Fruit fly (Drosophila melanogaster) whole organism, prepupa: ENCODE data around the gene Pop2.

Experiments used
- CG10669 ChIP-seq: fragments of 200-800 bp; sonication (Bioruptor generic); optimal IDR thresholded peaks from 3 replicates; lab custom pipeline; 2018; ENCODE audit warnings: missing biosample characterization, mild to moderate bottlenecking, missing genetic modification characterization, moderate library complexity
- CG11294 ChIP-seq: fragments of 200-800 bp; sonication (Bioruptor generic); IDR thresholded peaks from 2 replicates; pipeline ENCODE4 v1.3.6; 2022; ENCODE audit warnings: missing biosample characterization, missing genetic modification characterization
- CG11762 ChIP-seq: fragments of 200-800 bp; sonication (Bioruptor generic); optimal IDR thresholded peaks from 3 replicates; lab custom pipeline; 2016; ENCODE audit warnings: missing biosample characterization, missing genetic modification characterization; ENCODE audit not compliant: insufficient read depth
- CG11902 ChIP-seq: fragments of 200-800 bp; sonication (Bioruptor generic); optimal IDR thresholded peaks from 3 replicates; lab custom pipeline; 2016; ENCODE audit warnings: missing biosample characterization, missing genetic modification characterization
- CG16779 ChIP-seq: fragments of 200-800 bp; sonication (Bioruptor generic); optimal IDR thresholded peaks from 3 replicates; lab custom pipeline; 2017; ENCODE audit warnings: missing biosample characterization, mild to moderate bottlenecking, missing genetic modification characterization
- CG3032 ChIP-seq: fragments of 200-800 bp; optimal IDR thresholded peaks from 2 replicates; lab custom pipeline; 2019; ENCODE audit warnings: missing biosample characterization, mild to moderate bottlenecking, missing genetic modification characterization, moderate library complexity
- CG31627 ChIP-seq: fragments of 200-800 bp; sonication (Bioruptor generic); optimal IDR thresholded peaks from 3 replicates; lab custom pipeline; 2016; ENCODE audit warnings: missing biosample characterization, missing genetic modification characterization
- CG32006 ChIP-seq: fragments of 200-800 bp; sonication (Bioruptor generic); optimal IDR thresholded peaks from 3 replicates; lab custom pipeline; 2017; ENCODE audit warnings: missing biosample characterization, mild to moderate bottlenecking, missing genetic modification characterization
- CG34406 ChIP-seq: fragments of 200-800 bp; sonication (Bioruptor generic); optimal IDR thresholded peaks from 3 replicates; lab custom pipeline; 2016; ENCODE audit warnings: missing biosample characterization, missing genetic modification characterization
- CG4318 ChIP-seq: fragments of 200-800 bp; sonication (Bioruptor generic); optimal IDR thresholded peaks from 3 replicates; lab custom pipeline; 2017; ENCODE audit warnings: missing biosample characterization, mild to moderate bottlenecking, missing genetic modification characterization
- CG6163 ChIP-seq: fragments of 200-800 bp; sonication (Bioruptor generic); IDR thresholded peaks from 3 replicates; pipeline ENCODE4 v1.3.6; 2022; ENCODE audit warnings: missing biosample characterization, missing genetic modification characterization
- CG6276 ChIP-seq: fragments of 200-800 bp; sonication (Bioruptor generic); optimal IDR thresholded peaks from 2 replicates; lab custom pipeline; 2017; ENCODE audit warnings: missing biosample characterization, mild to moderate bottlenecking, missing genetic modification characterization
- CG6792 ChIP-seq: fragments of 200-800 bp; sonication (Bioruptor generic); optimal IDR thresholded peaks from 3 replicates; lab custom pipeline; 2016; ENCODE audit warnings: missing biosample characterization, missing genetic modification characterization
- CG6808 ChIP-seq: fragments of 200-800 bp; sonication (Bioruptor generic); optimal IDR thresholded peaks from 3 replicates; lab custom pipeline; 2017; ENCODE audit warnings: missing biosample characterization, missing genetic modification characterization, mild to moderate bottlenecking, moderate library complexity, missing genetic modification reagents
- CG6854 ChIP-seq: fragments of 200-800 bp; sonication (Bioruptor generic); optimal IDR thresholded peaks from 2 replicates; lab custom pipeline; 2017; ENCODE audit warnings: missing biosample characterization, mild to moderate bottlenecking, missing genetic modification characterization
- CG7368 ChIP-seq: fragments of 200-800 bp; sonication (Bioruptor generic); optimal IDR thresholded peaks from 3 replicates; lab custom pipeline; 2016; ENCODE audit warnings: missing biosample characterization, missing genetic modification characterization
- CG8119 ChIP-seq: fragments of 200-800 bp; sonication (Bioruptor generic); IDR thresholded peaks from 3 replicates; pipeline ENCODE4 v1.3.6; 2022; ENCODE audit warnings: missing biosample characterization, missing genetic modification characterization
- CG8319 ChIP-seq: fragments of 200-800 bp; sonication (Bioruptor generic); optimal IDR thresholded peaks from 3 replicates; lab custom pipeline; 2016; ENCODE audit warnings: missing biosample characterization, missing genetic modification characterization
- CG8632 ChIP-seq: fragments of 200-800 bp; sonication (Bioruptor generic); optimal IDR thresholded peaks from 3 replicates; lab custom pipeline; 2016; ENCODE audit warnings: missing biosample characterization, missing genetic modification characterization
- CG9139 ChIP-seq: fragments of 200-800 bp; sonication (Bioruptor generic); optimal IDR thresholded peaks from 3 replicates; lab custom pipeline; 2017; ENCODE audit warnings: missing biosample characterization, mild to moderate bottlenecking, missing genetic modification characterization
- Eip75B ChIP-seq: fragments of 200-800 bp; sonication (Bioruptor generic); optimal IDR thresholded peaks from 3 replicates; lab custom pipeline; 2016; ENCODE audit warnings: missing biosample characterization, missing genetic modification characterization
- Eip78C ChIP-seq: fragments of 200-800 bp; sonication (Bioruptor generic); peaks from one replicate; lab custom pipeline; 2016; ENCODE audit warnings: missing biosample characterization, missing genetic modification characterization
- Eip93F ChIP-seq: fragments of 200-800 bp; sonication (Bioruptor generic); optimal IDR thresholded peaks from 2 replicates; lab custom pipeline; 2016; ENCODE audit warnings: missing biosample characterization, mild to moderate bottlenecking, missing genetic modification characterization
- Ets21C ChIP-seq: fragments of 200-800 bp; sonication (Bioruptor generic); optimal IDR thresholded peaks from 3 replicates; lab custom pipeline; 2016; ENCODE audit warnings: missing biosample characterization, missing genetic modification characterization
- Ets96B ChIP-seq: fragments of 200-800 bp; optimal IDR thresholded peaks from 2 replicates; lab custom pipeline; 2019; ENCODE audit warnings: missing biosample characterization, mild to moderate bottlenecking, missing genetic modification characterization, moderate library complexity
- Hr38 ChIP-seq: sonication (Bioruptor generic); optimal IDR thresholded peaks from 2 replicates; lab custom pipeline; 2016; ENCODE audit warnings: missing biosample characterization, missing genetic modification characterization
- Hr39 ChIP-seq: fragments of 200-800 bp; sonication (Bioruptor generic); optimal IDR thresholded peaks from 2 replicates; lab custom pipeline; 2016; ENCODE audit warnings: missing biosample characterization, missing genetic modification characterization
- Lpt ChIP-seq: fragments of 200-800 bp; sonication (Bioruptor generic); optimal IDR thresholded peaks from 3 replicates; lab custom pipeline; 2016; ENCODE audit warnings: missing biosample characterization, missing genetic modification characterization
- Met ChIP-seq: fragments of 200-800 bp; sonication (Bioruptor generic); optimal IDR thresholded peaks from 3 replicates; lab custom pipeline; 2016; ENCODE audit warnings: missing biosample characterization, missing genetic modification characterization
- OdsH ChIP-seq: fragments of 200-800 bp; sonication (Bioruptor generic); optimal IDR thresholded peaks from 3 replicates; lab custom pipeline; 2016; ENCODE audit warnings: missing biosample characterization, missing genetic modification characterization
- Smox ChIP-seq: fragments of 200-800 bp; sonication (Bioruptor generic); optimal IDR thresholded peaks from 3 replicates; lab custom pipeline; 2016; ENCODE audit warnings: missing biosample characterization, missing genetic modification characterization
- Sox15 ChIP-seq: fragments of 200-800 bp; sonication (Bioruptor generic); optimal IDR thresholded peaks from 3 replicates; lab custom pipeline; 2016; ENCODE audit warnings: missing biosample characterization, missing genetic modification characterization
- eg ChIP-seq: fragments of 200-800 bp; sonication (Bioruptor generic); IDR thresholded peaks from 3 replicates; pipeline ENCODE4 v1.3.6; 2022; ENCODE audit warnings: missing biosample characterization, missing genetic modification characterization
- esn ChIP-seq: fragments of 200-800 bp; sonication (Bioruptor generic); optimal IDR thresholded peaks from 2 replicates; lab custom pipeline; 2016; ENCODE audit warnings: missing biosample characterization, mild to moderate bottlenecking, missing genetic modification characterization, moderate library complexity
- fd85E ChIP-seq: fragments of 200-800 bp; sonication (Bioruptor generic); optimal IDR thresholded peaks from 3 replicates; lab custom pipeline; 2016; ENCODE audit warnings: missing biosample characterization, missing genetic modification characterization
- lz ChIP-seq: fragments of 200-800 bp; sonication (Bioruptor generic); optimal IDR thresholded peaks from 3 replicates; lab custom pipeline; 2016; ENCODE audit warnings: missing biosample characterization, missing genetic modification characterization
- net ChIP-seq: fragments of 200-800 bp; sonication (Bioruptor generic); optimal IDR thresholded peaks from 3 replicates; lab custom pipeline; 2016; ENCODE audit warnings: missing biosample characterization, missing genetic modification characterization
- pdm3 ChIP-seq: fragments of 200-800 bp; sonication (Bioruptor generic); optimal IDR thresholded peaks from 3 replicates; lab custom pipeline; 2016; ENCODE audit warnings: missing biosample characterization, missing genetic modification characterization
- salr ChIP-seq, 2 experiments: fragments of 200-800 bp; sonication (Bioruptor generic); optimal IDR thresholded peaks; 3 replicates each; lab custom pipeline; 2016 to 2018; ENCODE audit warnings: missing biosample characterization in 2 of 2, missing genetic modification characterization in 2 of 2, mild to moderate bottlenecking in 1 of 2
- spab ChIP-seq: fragments of 200-800 bp; sonication (Bioruptor generic); optimal IDR thresholded peaks from 2 replicates; lab custom pipeline; 2017; ENCODE audit warnings: missing biosample characterization, mild to moderate bottlenecking, missing genetic modification characterization, missing genetic modification reagents
- ss ChIP-seq, 2 experiments: fragments of 200-800 bp; sonication (Bioruptor generic); optimal IDR thresholded peaks; 2 replicates in 1 of 2; 3 replicates in 1 of 2; lab custom pipeline; 2017 to 2018; ENCODE audit warnings: mild to moderate bottlenecking in 2 of 2, missing biosample characterization in 2 of 2, missing genetic modification characterization in 2 of 2, moderate library complexity in 1 of 2
- svp ChIP-seq: fragments of 200-800 bp; sonication (Bioruptor generic); peaks from one replicate; lab custom pipeline; 2016; ENCODE audit warnings: missing biosample characterization, missing genetic modification characterization
- topi ChIP-seq: fragments of 200-800 bp; sonication (Bioruptor generic); optimal IDR thresholded peaks from 3 replicates; lab custom pipeline; 2016; ENCODE audit warnings: missing biosample characterization, missing genetic modification characterization

The Pop2 gene

DNA sequence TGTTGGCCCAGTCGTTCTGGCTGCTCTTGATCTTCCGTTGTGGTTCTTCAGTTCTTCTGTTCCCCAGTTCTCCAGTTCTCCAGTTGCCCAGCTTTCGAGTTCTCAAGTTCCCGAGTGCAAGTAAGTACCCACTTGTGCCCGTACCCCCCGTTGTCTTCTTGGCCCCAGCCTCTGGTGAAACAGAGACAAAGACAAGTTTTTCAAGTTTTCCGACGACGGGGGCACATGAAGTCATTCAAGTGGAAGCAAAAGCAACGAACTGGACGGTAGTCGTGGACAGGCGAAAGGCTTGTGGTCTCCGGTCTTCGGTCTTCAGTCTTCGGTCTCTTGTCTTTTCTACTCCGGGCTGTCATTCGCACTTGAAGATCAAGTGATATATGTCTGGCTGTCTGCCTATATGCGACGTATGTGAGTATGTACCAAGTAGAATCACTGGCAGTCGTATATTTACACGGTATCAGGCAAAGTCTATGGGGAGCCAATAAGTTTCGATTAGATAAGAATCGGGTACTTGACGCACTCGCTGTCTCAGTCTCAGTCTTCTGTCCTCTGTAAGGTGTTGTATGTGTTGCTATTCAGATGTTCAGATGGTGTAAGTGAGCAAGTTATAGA lies 37.7 kb upstream of the Pop2 start (continued):
- TF ChIP-seq CG31627 (GFP tag; lab: Kevin White, UChicago) = no peak
- TF ChIP-seq CG16779 (tag; lab: Kevin White, UChicago) = no peak
- no peak for TF ChIP-seq Hr39 (GFP tag; lab: Kevin White, UChicago)
- peak; percentile 14 for TF ChIP-seq spab (GFP tag; lab: Kevin White, UChicago)
- no peak for TF ChIP-seq net (GFP tag; lab: Kevin White, UChicago)
- TF ChIP-seq CG34406 (GFP tag; lab: Kevin White, UChicago) = peak; percentile 1
- TF ChIP-seq esn (GFP tag; lab: Kevin White, UChicago) = peak; percentile 25
- TF ChIP-seq Met = no peak
- TF ChIP-seq Eip75B (GFP tag; lab: Kevin White, UChicago) = peak; percentile 48
- no peak for TF ChIP-seq topi (GFP tag; lab: Kevin White, UChicago)
- TF ChIP-seq CG8319 (GFP tag; lab: Kevin White, UChicago) = no peak
- no peak for TF ChIP-seq lz (GFP tag; lab: Kevin White, UChicago)
- no peak for TF ChIP-seq Ets21C
- TF ChIP-seq CG6854 (GFP tag; lab: Kevin White, UChicago) = peak; percentile 33
- peak; percentile 25 for TF ChIP-seq CG7368
- peak in 1 of 2 experiments; percentile 12 for TF ChIP-seq salr (GFP tag; optimal IDR thresholded peaks at IDR 0.05; lab: Kevin White, UChicago)
- TF ChIP-seq, all 60 proteins: peak for 26

dm6 chr3L:12039084-12039483 lies 36.4 kb upstream of the Pop2 start:
- no peak for TF ChIP-seq CG6808 (GFP tag; lab: Kevin White, UChicago)
- no peak for TF ChIP-seq fd85E (GFP tag; lab: Kevin White, UChicago)
- TF ChIP-seq CG11902 (GFP tag; lab: Kevin White, UChicago) = no peak
- TF ChIP-seq CG31627 (GFP tag; lab: Kevin White, UChicago) = no peak
- no peak for TF ChIP-seq CG6792
- TF ChIP-seq svp (GFP tag; lab: Kevin White, UChicago) = no peak
- no peak for TF ChIP-seq pdm3 (GFP tag; lab: Kevin White, UChicago)
- no peak for TF ChIP-seq CG7368
- no peak for TF ChIP-seq CG6276 (GFP tag; lab: Kevin White, UChicago)
- no peak for TF ChIP-seq Sox15 (GFP tag; lab: Kevin White, UChicago)
- no peak for TF ChIP-seq Hr38 (GFP tag; lab: Kevin White, UChicago)
- TF ChIP-seq ss (GFP tag; optimal IDR thresholded peaks at IDR 0.05; lab: Kevin White, UChicago) = no peak
- no peak for TF ChIP-seq CG9139 (GFP tag; lab: Kevin White, UChicago)

DNA sequence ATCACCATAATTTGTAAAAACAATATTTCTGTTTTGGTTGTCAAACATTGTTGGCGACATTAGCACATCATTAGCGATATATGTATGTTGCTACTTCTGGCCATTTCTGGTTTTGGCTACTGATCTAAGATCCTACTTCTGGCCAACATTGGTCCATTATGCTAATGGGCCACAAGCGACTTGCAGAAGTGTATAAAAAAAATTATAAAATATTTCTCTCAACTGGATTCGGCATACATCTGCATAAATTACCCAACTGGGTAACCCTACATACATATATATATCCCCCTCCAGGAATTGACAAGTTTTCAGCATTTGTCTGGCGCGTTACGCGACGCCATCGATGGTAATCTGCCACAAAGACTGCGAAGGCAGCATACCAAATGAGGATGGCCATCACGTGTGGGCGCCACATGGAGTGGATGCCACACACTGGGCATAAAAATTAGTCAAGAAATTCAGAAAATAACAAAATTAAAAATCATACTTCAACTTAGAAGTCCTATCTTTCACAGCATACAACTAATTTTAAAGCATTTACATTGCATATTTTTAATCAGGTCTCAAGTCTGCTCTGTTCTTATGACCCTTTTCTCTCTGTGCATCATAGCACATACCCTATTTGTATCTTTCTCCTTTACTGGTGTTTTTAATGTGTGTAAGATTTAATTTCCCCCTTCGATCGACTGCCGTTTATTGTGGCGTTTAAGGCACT lies 34.9 kb upstream of the Pop2 start:
- peak; percentile 31 for TF ChIP-seq CG32006 (GFP tag; lab: Kevin White, UChicago)
- TF ChIP-seq Eip78C (GFP tag; lab: Kevin White, UChicago) = peak; percentile 71
- no peak for TF ChIP-seq CG9139 (GFP tag; lab: Kevin White, UChicago)
- no peak for TF ChIP-seq Ets21C
- TF ChIP-seq CG11762 (GFP tag; lab: Kevin White, UChicago) = peak; percentile 3
- TF ChIP-seq eg (GFP tag; lab: Robert Waterston, UW) = peak; percentile 49; the same call in 2 of the 3 replicates
- TF ChIP-seq CG3032 (tag; lab: Kevin White, UChicago) = peak; percentile 49
- no peak for TF ChIP-seq Smox (GFP tag; lab: Kevin White, UChicago)
- peak; percentile 74 for TF ChIP-seq CG6163 (GFP tag; lab: Robert Waterston, UW)
- TF ChIP-seq OdsH (GFP tag; lab: Kevin White, UChicago) = no peak
- TF ChIP-seq pdm3 (GFP tag; lab: Kevin White, UChicago) = peak; percentile 28
- no peak for TF ChIP-seq CG7368
- no peak for TF ChIP-seq CG4318 (GFP tag; lab: Kevin White, UChicago)
- TF ChIP-seq CG11294 (GFP tag; lab: Robert Waterston, UW) = no peak
- no peak for TF ChIP-seq fd85E (GFP tag; lab: Kevin White, UChicago)
- TF ChIP-seq CG10669 (GFP tag; lab: Kevin White, UChicago) = peak; percentile 70
- TF ChIP-seq salr (GFP tag; optimal IDR thresholded peaks at IDR 0.05; lab: Kevin White, UChicago) = no peak
- no peak for TF ChIP-seq Lpt
- no peak for TF ChIP-seq Sox15 (GFP tag; lab: Kevin White, UChicago)
- peak; percentile 5 for TF ChIP-seq net (GFP tag; lab: Kevin White, UChicago)
- TF ChIP-seq Eip93F (GFP tag; lab: Kevin White, UChicago) = no peak
- peak; percentile 61 for TF ChIP-seq Ets96B (tag; lab: Kevin White, UChicago)
- TF ChIP-seq ss (GFP tag; optimal IDR thresholded peaks at IDR 0.05; lab: Kevin White, UChicago) = peak in 1 of 2 experiments; percentile 29
- TF ChIP-seq CG16779 (tag; lab: Kevin White, UChicago) = no peak
- no peak for TF ChIP-seq CG31627 (GFP tag; lab: Kevin White, UChicago)
- TF ChIP-seq CG6808 (GFP tag; lab: Kevin White, UChicago) = peak; percentile 49
- peak; percentile 38; the same call in 2 of the 3 replicates for TF ChIP-seq CG8119 (GFP tag; lab: Robert Waterston, UW)
- no peak for TF ChIP-seq Hr38 (GFP tag; lab: Kevin White, UChicago)
- TF ChIP-seq CG6276 (GFP tag; lab: Kevin White, UChicago) = no peak
- peak; percentile 14 for TF ChIP-seq topi (GFP tag; lab: Kevin White, UChicago)
- TF ChIP-seq CG8632 (GFP tag; lab: Kevin White, UChicago) = no peak
